Fruit fly (Drosophila melanogaster) whole organism, embryonic: Measurements from ENCODE around the gene Sec63.
A peak's percentile ranks its signal among the peaks of the same experiment; 100 is the strongest.

Experiments used
- CG14441 ChIP-seq: fragments of 200-800 bp; sonication (Bioruptor generic); IDR thresholded peaks from 2 replicates; pipeline ENCODE4 v1.3.6; 2022; ENCODE audit warnings: missing biosample characterization, missing genetic modification characterization
- CG15601 ChIP-seq: fragments of 200-800 bp; sonication (Bioruptor generic); optimal IDR thresholded peaks from 3 replicates; lab custom pipeline; 2019; ENCODE audit warnings: missing biosample characterization, mild to moderate bottlenecking, missing genetic modification characterization, moderate library complexity
- CG1647 ChIP-seq: fragments of 200-800 bp; sonication (Bioruptor generic); optimal IDR thresholded peaks from 3 replicates; lab custom pipeline; 2016; ENCODE audit warnings: missing biosample characterization, missing genetic modification characterization
- CG17186 ChIP-seq: fragments of 200-800 bp; sonication (Bioruptor generic); optimal IDR thresholded peaks from 3 replicates; lab custom pipeline; 2017; ENCODE audit warnings: missing biosample characterization, missing genetic modification reagents, missing genetic modification characterization
- CG17361 ChIP-seq: fragments of 200-800 bp; sonication (Bioruptor generic); IDR thresholded peaks from 3 replicates; pipeline ENCODE4 v1.3.6; 2022; ENCODE audit warnings: missing biosample characterization, missing genetic modification characterization
- CG18011 ChIP-seq: fragments of 200-800 bp; sonication (Bioruptor generic); optimal IDR thresholded peaks from 2 replicates; lab custom pipeline; 2017; ENCODE audit warnings: missing biosample characterization, missing genetic modification characterization, mild to moderate bottlenecking, moderate library complexity, missing genotype
- CG18599 ChIP-seq: fragments of 200-800 bp; sonication (Bioruptor generic); optimal IDR thresholded peaks from 3 replicates; lab custom pipeline; 2017; ENCODE audit warnings: missing biosample characterization, missing genetic modification characterization, mild to moderate bottlenecking, moderate library complexity, missing genetic modification reagents
- CG30020 ChIP-seq: fragments of 200-800 bp; optimal IDR thresholded peaks from 2 replicates; lab custom pipeline; 2019; ENCODE audit warnings: missing biosample characterization, mild to moderate bottlenecking, missing genetic modification characterization, moderate library complexity
- CG3065 ChIP-seq: fragments of 200-800 bp; sonication (Bioruptor generic); optimal IDR thresholded peaks from 2 replicates; lab custom pipeline; 2016; ENCODE audit warnings: missing biosample characterization, missing genetic modification characterization
- CG3281 ChIP-seq: fragments of 200-800 bp; sonication (Bioruptor generic); optimal IDR thresholded peaks from 3 replicates; lab custom pipeline; 2017; ENCODE audit warnings: missing biosample characterization, mild to moderate bottlenecking, missing genetic modification characterization
- CG34224 ChIP-seq: fragments of 200-800 bp; sonication (Bioruptor generic); IDR thresholded peaks from 3 replicates; pipeline ENCODE4 v1.3.6; 2022; ENCODE audit warnings: missing biosample characterization, missing genetic modification characterization; ENCODE audit not compliant: partially characterized antibody
- CG3726 ChIP-seq: fragments of 200-800 bp; sonication (Bioruptor generic); IDR thresholded peaks from 3 replicates; pipeline ENCODE4, ENCODE4 v1.3.6; 2022; ENCODE audit warnings: missing biosample characterization, missing genetic modification characterization
- CG3995 ChIP-seq: fragments of 200-800 bp; sonication (Bioruptor generic); optimal IDR thresholded peaks from 3 replicates; lab custom pipeline; 2016; ENCODE audit warnings: missing biosample characterization, missing genetic modification characterization
- CG4282 ChIP-seq: fragments of 200-800 bp; sonication (Bioruptor generic); optimal IDR thresholded peaks from 2 replicates; lab custom pipeline; 2016; ENCODE audit warnings: missing biosample characterization, missing genetic modification characterization
- CG5245 ChIP-seq: fragments of 200-800 bp; sonication (Bioruptor generic); optimal IDR thresholded peaks from 3 replicates; lab custom pipeline; 2016; ENCODE audit warnings: missing biosample characterization, missing genetic modification characterization
- CG7839 ChIP-seq: fragments of 200-800 bp; sonication (Bioruptor generic); optimal IDR thresholded peaks from 3 replicates; lab custom pipeline; 2018; ENCODE audit warnings: missing biosample characterization, mild to moderate bottlenecking, missing genetic modification characterization, moderate library complexity
- CG8359 ChIP-seq: fragments of 200-800 bp; sonication (Bioruptor generic); optimal IDR thresholded peaks from 2 replicates; lab custom pipeline; 2017; ENCODE audit warnings: missing biosample characterization, mild to moderate bottlenecking, missing genetic modification characterization, borderline replicate concordance
- CG8478 ChIP-seq: fragments of >200 bp; optimal IDR thresholded peaks from 2 replicates; lab custom pipeline; 2018
- CG8944 ChIP-seq: fragments of 200-800 bp; sonication (Bioruptor generic); optimal IDR thresholded peaks from 3 replicates; lab custom pipeline; 2016; ENCODE audit warnings: missing biosample characterization, missing genetic modification characterization
- D ChIP-seq, 2 experiments: fragments of 200-800 bp in 1 of 2; fragments of >200 bp in 1 of 2; sonication (Bioruptor generic) in 1 of 2; optimal IDR thresholded peaks; 2 replicates in 1 of 2; 3 replicates in 1 of 2; lab custom pipeline; 2017; ENCODE audit warnings: mild to moderate bottlenecking in 1 of 2, missing biosample characterization in 1 of 2, missing genetic modification characterization in 1 of 2, missing genetic modification reagents in 1 of 2
- Gug ChIP-seq: fragments of 200-800 bp; sonication (Bioruptor generic); IDR thresholded peaks from 4 replicates; pipeline ENCODE4 v1.3.6; 2022; ENCODE audit warnings: missing biosample characterization, missing genetic modification characterization
- Med ChIP-seq: fragments of 200-800 bp; sonication (Bioruptor generic); peaks from one replicate; lab custom pipeline; 2016; ENCODE audit warnings: missing biosample characterization, missing genetic modification characterization, mild to moderate bottlenecking, inconsistent platforms, moderate library complexity
- Nf-YB ChIP-seq: fragments of 200-800 bp; sonication (Bioruptor generic); optimal IDR thresholded peaks from 3 replicates; lab custom pipeline; 2019; ENCODE audit warnings: missing biosample characterization, mild to moderate bottlenecking, missing genetic modification characterization, moderate library complexity
- Opbp ChIP-seq: fragments of 200-800 bp; sonication (Bioruptor generic); IDR thresholded peaks from 3 replicates; pipeline ENCODE4 v1.3.6; 2022; ENCODE audit warnings: missing biosample characterization, missing genetic modification characterization; ENCODE audit not compliant: partially characterized antibody
- Side ChIP-seq: fragments of 200-800 bp; sonication (Bioruptor generic); optimal IDR thresholded peaks from 2 replicates; lab custom pipeline; 2016; ENCODE audit warnings: missing biosample characterization, missing genetic modification characterization
- Spps ChIP-seq: fragments of 200-800 bp; sonication (Bioruptor generic); optimal IDR thresholded peaks from 2 replicates; lab custom pipeline; 2018; ENCODE audit warnings: missing biosample characterization, mild to moderate bottlenecking, missing genetic modification characterization
- ab ChIP-seq: fragments of 200-800 bp; sonication (Bioruptor generic); optimal IDR thresholded peaks from 2 replicates; lab custom pipeline; 2016; ENCODE audit warnings: missing biosample characterization, missing genetic modification characterization
- cato ChIP-seq: fragments of 200-800 bp; sonication (Bioruptor generic); optimal IDR thresholded peaks from 2 replicates; lab custom pipeline; 2016; ENCODE audit warnings: missing biosample characterization, missing genetic modification characterization, borderline replicate concordance
- disco-r ChIP-seq: fragments of 200-800 bp; sonication (Bioruptor generic); optimal IDR thresholded peaks from 2 replicates; lab custom pipeline; 2016; ENCODE audit warnings: missing biosample characterization, missing genetic modification characterization
- gcm ChIP-seq: fragments of 200-800 bp; sonication (Bioruptor generic); optimal IDR thresholded peaks from 2 replicates; lab custom pipeline; 2019; ENCODE audit warnings: missing biosample characterization, mild to moderate bottlenecking, missing genetic modification characterization, moderate library complexity
- gsb ChIP-seq: fragments of 200-800 bp; sonication (Bioruptor generic); IDR thresholded peaks from 2 replicates; pipeline ENCODE4 v1.3.6; 2022; ENCODE audit warnings: missing biosample characterization, missing genetic modification characterization
- gsb-n ChIP-seq: fragments of 200-800 bp; sonication (Bioruptor generic); optimal IDR thresholded peaks from 3 replicates; lab custom pipeline; 2018; ENCODE audit warnings: missing biosample characterization, mild to moderate bottlenecking, missing genetic modification characterization
- knrl ChIP-seq: fragments of 200-800 bp; sonication (Bioruptor generic); IDR thresholded peaks from 3 replicates; pipeline ENCODE4 v1.3.6; 2022; ENCODE audit warnings: missing biosample characterization, missing genetic modification characterization; ENCODE audit not compliant: partially characterized antibody
- lov ChIP-seq, 2 experiments: fragments of 200-800 bp in 1 of 2; fragments of >200 bp in 1 of 2; sonication (Bioruptor generic) in 1 of 2; IDR thresholded peaks in 1 of 2; optimal IDR thresholded peaks in 1 of 2; 2 replicates in 1 of 2; 3 replicates in 1 of 2; pipeline versions ENCODE4 v1.3.6 to Lab custom; 2017 to 2022; ENCODE audit warnings: missing biosample characterization in 1 of 2, missing genetic modification characterization in 1 of 2
- mld ChIP-seq: fragments of 200-800 bp; sonication (Bioruptor generic); IDR thresholded peaks from 3 replicates; pipeline ENCODE4 v1.3.6; 2022; ENCODE audit warnings: missing biosample characterization, missing genetic modification characterization; ENCODE audit not compliant: partially characterized antibody
- otp ChIP-seq: fragments of 200-800 bp; sonication (Bioruptor generic); IDR thresholded peaks from 3 replicates; pipeline ENCODE4, ENCODE4 v1.3.6; 2022; ENCODE audit warnings: missing biosample characterization, missing genetic modification characterization
- prd ChIP-seq, 3 experiments: fragments of >200 bp in 2 of 3; fragments of 200-800 bp in 1 of 3; sonication (Bioruptor generic) in 1 of 3; optimal IDR thresholded peaks in 2 of 3; IDR thresholded peaks in 1 of 3; 2 replicates in 2 of 3; 3 replicates in 1 of 3; pipeline versions ENCODE4 v1.3.6 to Lab custom; 2017 to 2022; ENCODE audit warnings: missing biosample characterization in 1 of 3, missing genetic modification characterization in 1 of 3
- schlank ChIP-seq: fragments of 200-800 bp; sonication (Bioruptor generic); optimal IDR thresholded peaks from 2 replicates; lab custom pipeline; 2018; ENCODE audit warnings: missing biosample characterization, mild to moderate bottlenecking, missing genetic modification characterization
- sd ChIP-seq: fragments of 200-800 bp; sonication (Bioruptor generic); optimal IDR thresholded peaks from 3 replicates; lab custom pipeline; 2018; ENCODE audit warnings: missing biosample characterization, mild to moderate bottlenecking, missing genetic modification characterization, moderate library complexity
- shn ChIP-seq: fragments of 200-800 bp; sonication (Bioruptor generic); optimal IDR thresholded peaks from 3 replicates; lab custom pipeline; 2016; ENCODE audit warnings: missing biosample characterization, missing genetic modification characterization
- sima ChIP-seq: fragments of 200-800 bp; sonication (Bioruptor generic); optimal IDR thresholded peaks from 2 replicates; lab custom pipeline; 2016; ENCODE audit warnings: missing biosample characterization, missing genetic modification characterization
- slp2 ChIP-seq: fragments of 200-800 bp; sonication (Bioruptor generic); optimal IDR thresholded peaks from 2 replicates; lab custom pipeline; 2016; ENCODE audit warnings: missing biosample characterization, missing genetic modification characterization
- sqz ChIP-seq: fragments of 200-800 bp; sonication (Bioruptor generic); optimal IDR thresholded peaks from 3 replicates; lab custom pipeline; 2018; ENCODE audit warnings: missing biosample characterization, mild to moderate bottlenecking, missing genetic modification characterization
- ssp ChIP-seq: fragments of 200-800 bp; sonication (Bioruptor generic); IDR thresholded peaks from 2 replicates; pipeline ENCODE4 v1.3.6; 2022; ENCODE audit warnings: missing biosample characterization, missing genetic modification characterization
- toy ChIP-seq: fragments of 200-800 bp; sonication (Bioruptor generic); IDR thresholded peaks from 2 replicates; pipeline ENCODE4 v1.3.6; 2022; ENCODE audit warnings: missing biosample characterization, missing genetic modification characterization
- trem ChIP-seq: fragments of 200-800 bp; optimal IDR thresholded peaks from 3 replicates; lab custom pipeline; 2019; ENCODE audit warnings: missing biosample characterization, mild to moderate bottlenecking, missing genetic modification characterization, moderate library complexity
- zfh1 ChIP-seq: fragments of 200-800 bp; sonication (Bioruptor generic); IDR thresholded peaks from 3 replicates; pipeline ENCODE4 v1.3.6; 2022; ENCODE audit warnings: missing biosample characterization, missing genetic modification characterization

Gene Sec63

DNA sequence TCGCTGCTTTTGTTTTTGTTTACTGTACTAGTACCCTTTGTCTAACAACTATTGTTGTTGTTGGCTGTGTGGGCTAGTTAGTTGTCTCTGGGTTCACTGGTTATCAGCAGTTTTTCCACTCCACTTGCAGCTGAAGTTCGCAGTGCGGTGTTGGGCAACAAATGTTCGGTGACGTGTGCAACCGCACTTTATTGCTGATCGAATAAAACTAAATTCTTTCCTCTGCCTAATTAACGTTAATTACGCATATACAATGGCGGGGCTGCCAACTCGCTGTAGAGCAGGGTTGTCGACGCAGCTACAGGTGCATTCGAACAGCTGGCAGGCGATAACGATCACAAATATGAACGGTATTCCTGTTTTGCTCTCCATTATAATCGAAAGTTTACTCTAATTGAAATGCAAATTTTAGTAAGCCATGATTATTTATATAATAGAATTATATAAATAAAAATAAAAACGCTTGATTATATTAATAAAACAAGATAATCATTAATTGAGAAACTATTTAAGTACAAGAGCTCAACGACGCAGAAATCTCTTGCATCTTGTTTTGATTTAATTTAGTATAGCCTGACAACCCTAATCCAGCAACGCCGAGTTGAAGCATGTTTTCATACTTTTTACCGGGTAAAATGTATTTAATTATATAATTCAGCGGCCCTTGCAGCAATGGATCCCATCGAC is 31.7 kb upstream of the Sec63 start, which contains the start of the genes mrva, CG42307 and mus312 (continued):
- peak; percentile 62 for TF ChIP-seq CG8359 (GFP tag; lab: Kevin White, UChicago)
- TF ChIP-seq sd (tag; lab: Kevin White, UChicago) = no peak
- TF ChIP-seq Med = peak; percentile 94
- no peak for TF ChIP-seq CG3726
- TF ChIP-seq knrl = 0 out of 3 replicates have a peak, but pooled peaks have one; percentile 21
- peak; percentile 82 for TF ChIP-seq otp (GFP tag; lab: Robert Waterston, UW)
- no peak for TF ChIP-seq sima (GFP tag; lab: Kevin White, UChicago)
- peak; percentile 99 for TF ChIP-seq trem
- TF ChIP-seq schlank (tag; lab: Kevin White, UChicago) = peak; percentile 54
- TF ChIP-seq Spps = peak; percentile 72
- no peak for TF ChIP-seq CG34224 (GFP tag; lab: Robert Waterston, UW)
- no peak for TF ChIP-seq disco-r (GFP tag; lab: Kevin White, UChicago)
- no peak for TF ChIP-seq sqz (GFP tag; lab: Kevin White, UChicago)
- peak; percentile 93 for TF ChIP-seq CG15601 (tag; lab: Kevin White, UChicago)
- peak; percentile 69 for TF ChIP-seq CG14441
- TF ChIP-seq CG17186 (GFP tag; lab: Kevin White, UChicago) = peak; percentile 23
- TF ChIP-seq gsb = 0 out of 2 replicates have a peak, but pooled peaks have one; percentile 12
- no peak for TF ChIP-seq mld
- TF ChIP-seq toy (GFP tag; lab: Robert Waterston, UW) = peak; percentile 59; the same call in 1 of the 2 replicates
- peak; percentile 30 for TF ChIP-seq Side (GFP tag; lab: Kevin White, UChicago)
- no peak for TF ChIP-seq lov (optimal IDR thresholded peaks at IDR 0.05; lab: Kevin White, UChicago)
- 0 out of 3 replicates have a peak, but pooled peaks have one; percentile 65 for TF ChIP-seq lov (GFP tag; IDR thresholded peaks at IDR 0.05; lab: Robert Waterston, UW)
- peak; percentile 77 for TF ChIP-seq Nf-YB (GFP tag; lab: Kevin White, UChicago)
- peak; percentile 38; the same call in 1 of the 3 replicates for TF ChIP-seq Opbp (GFP tag; lab: Robert Waterston, UW)
- TF ChIP-seq zfh1 = peak; percentile 85
- 0 out of 4 replicates have a peak, but pooled peaks have one; percentile 23 for TF ChIP-seq Gug (GFP tag; lab: Robert Waterston, UW)
- no peak for TF ChIP-seq CG4282
- TF ChIP-seq CG30020 = peak; percentile 88
- TF ChIP-seq slp2 = peak; percentile 38
- no peak for TF ChIP-seq CG7839 (tag; lab: Kevin White, UChicago)
- TF ChIP-seq ab = peak; percentile 33
- peak; percentile 92 for TF ChIP-seq gsb-n (tag; lab: Kevin White, UChicago)
- TF ChIP-seq gcm (GFP tag; lab: Kevin White, UChicago) = peak; percentile 93
- TF ChIP-seq CG18599 (GFP tag; lab: Kevin White, UChicago) = peak; percentile 93
- no peak for TF ChIP-seq D (optimal IDR thresholded peaks at IDR 0.05; lab: Kevin White, UChicago)
- TF ChIP-seq D (GFP tag; optimal IDR thresholded peaks at IDR 0.05; lab: Kevin White, UChicago) = peak; percentile 83
- TF ChIP-seq prd (optimal IDR thresholded peaks at IDR 0.05; lab: Kevin White, UChicago) = no peak
- peak; percentile 82 for TF ChIP-seq prd (GFP tag; IDR thresholded peaks at IDR 0.05; lab: Robert Waterston, UW)
- peak; percentile 84 for TF ChIP-seq ssp (GFP tag; lab: Robert Waterston, UW)
- peak; percentile 59 for TF ChIP-seq cato (GFP tag; lab: Kevin White, UChicago)
- peak; percentile 85 for TF ChIP-seq CG3281 (GFP tag; lab: Kevin White, UChicago)
- TF ChIP-seq CG8478 (lab: Kevin White, UChicago) = no peak
- TF ChIP-seq shn (GFP tag; lab: Kevin White, UChicago) = peak; percentile 17
- peak; percentile 14 for TF ChIP-seq CG8944 (GFP tag; lab: Kevin White, UChicago)
- peak; percentile 44 for TF ChIP-seq CG1647 (GFP tag; lab: Kevin White, UChicago)
- TF ChIP-seq CG18011 (GFP tag; lab: Kevin White, UChicago) = peak; percentile 57
- TF ChIP-seq CG17361 (GFP tag; lab: Robert Waterston, UW) = peak; percentile 96
- no peak for TF ChIP-seq CG3995 (GFP tag; lab: Kevin White, UChicago)
- peak; percentile 29 for TF ChIP-seq CG5245
- peak; percentile 49 for TF ChIP-seq CG3065
